Fruit fly (Drosophila melanogaster): ENCODE data around the gene Ugalt.

Ugalt gene

dm6 chrX:2742067-2742466 is 38.4 kb upstream of the Ugalt start (continued):
- no peak for TF ChIP-seq CG30020 (tag; optimal IDR thresholded peaks at IDR 0.05)
- TF ChIP-seq nom (GFP tag; optimal IDR thresholded peaks at IDR 0.05), result peak; percentile 78
- TF ChIP-seq HmgD (GFP tag; optimal IDR thresholded peaks at IDR 0.05), result no peak
- no peak for TF ChIP-seq D19A (tag; optimal IDR thresholded peaks at IDR 0.05)
- no peak for TF ChIP-seq CG9876 (GFP tag; optimal IDR thresholded peaks at IDR 0.05)
- TF ChIP-seq tx (GFP tag; optimal IDR thresholded peaks at IDR 0.05), result no peak
- TF ChIP-seq slou (GFP tag; optimal IDR thresholded peaks at IDR 0.05), result no peak
- TF ChIP-seq ase (GFP tag; IDR thresholded peaks at IDR 0.05), result no peak
- TF ChIP-seq CG9215 (GFP tag; IDR thresholded peaks at IDR 0.05), result no peak
- no peak for TF ChIP-seq sob (GFP tag; IDR thresholded peaks at IDR 0.05)
- peak; percentile 47 for TF ChIP-seq exex (tag; optimal IDR thresholded peaks at IDR 0.05)
- TF ChIP-seq CG7556 (GFP tag; optimal IDR thresholded peaks at IDR 0.05), result no peak
- TF ChIP-seq CG6813 (GFP tag; optimal IDR thresholded peaks at IDR 0.05), result no peak
- peak in 1 of 2 experiments; percentile 82 for TF ChIP-seq Pdp1 (GFP tag; optimal IDR thresholded peaks at IDR 0.05)
- TF ChIP-seq ab (GFP tag; optimal IDR thresholded peaks at IDR 0.05), result no peak
- no peak for TF ChIP-seq C15 (GFP tag; IDR thresholded peaks at IDR 0.05)
- TF ChIP-seq CG12299 (tag; optimal IDR thresholded peaks at IDR 0.05), result no peak
- TF ChIP-seq ewg (GFP tag; optimal IDR thresholded peaks at IDR 0.05), result no peak
- TF ChIP-seq CG9817 (tag; optimal IDR thresholded peaks at IDR 0.05), result no peak
- no peak for TF ChIP-seq stwl (tag; optimal IDR thresholded peaks at IDR 0.05)
- no peak for TF ChIP-seq CG9727 (GFP tag; optimal IDR thresholded peaks at IDR 0.05)
- TF ChIP-seq Hr51 (GFP tag; optimal IDR thresholded peaks at IDR 0.05), result no peak
- no peak for TF ChIP-seq CG7987 (GFP tag; optimal IDR thresholded peaks at IDR 0.05)
- no peak for TF ChIP-seq Stat92E (GFP tag; optimal IDR thresholded peaks at IDR 0.05)
- TF ChIP-seq wdn (GFP tag; IDR thresholded peaks at IDR 0.05), result no peak
- no peak for TF ChIP-seq CG10267 (tag; optimal IDR thresholded peaks at IDR 0.05)
- peak; percentile 53; the same call in 1 of the 2 replicates for TF ChIP-seq Adf1 (GFP tag; IDR thresholded peaks at IDR 0.05)
- TF ChIP-seq ato (GFP tag; IDR thresholded peaks at IDR 0.05; ENCODE audit: partially characterized antibody), result no peak
- TF ChIP-seq CkIIα-i1 (GFP tag; IDR thresholded peaks at IDR 0.05), result no peak
- TF ChIP-seq Ada2b (GFP tag; IDR thresholded peaks at IDR 0.05), result no peak
- no peak for TF ChIP-seq CG12769 (tag; optimal IDR thresholded peaks at IDR 0.05)
- no peak for TF ChIP-seq tgo (GFP tag; IDR thresholded peaks at IDR 0.05)
- no peak for TF ChIP-seq Myb (GFP tag; optimal IDR thresholded peaks at IDR 0.05)
- TF ChIP-seq luna (GFP tag; optimal IDR thresholded peaks at IDR 0.05), result no peak
- no peak for TF ChIP-seq CG17802 (tag; optimal IDR thresholded peaks at IDR 0.05)
- no peak for TF ChIP-seq Hmr (GFP tag; optimal IDR thresholded peaks at IDR 0.05)
- TF ChIP-seq fd3F (GFP tag; optimal IDR thresholded peaks at IDR 0.05), result no peak
- no peak for TF ChIP-seq NFAT (GFP tag; IDR thresholded peaks at IDR 0.05)
- TF ChIP-seq bsh (GFP tag; optimal IDR thresholded peaks at IDR 0.05), result peak in 1 of 2 experiments; percentile 48
- no peak for TF ChIP-seq Awh (GFP tag; IDR thresholded peaks at IDR 0.05)
- no peak for TF ChIP-seq CrebB (tag; optimal IDR thresholded peaks at IDR 0.05)
- peak in 1 of 2 experiments; percentile 35 for TF ChIP-seq Trl (optimal IDR thresholded peaks at IDR 0.05)
- TF ChIP-seq Trl (GFP tag; optimal IDR thresholded peaks at IDR 0.05), result no peak
- no peak for TF ChIP-seq CG2129 (GFP tag; IDR thresholded peaks at IDR 0.05; ENCODE audit: partially characterized antibody)
- TF ChIP-seq CG12219 (GFP tag; optimal IDR thresholded peaks at IDR 0.05), result no peak
- no peak for TF ChIP-seq CG2889 (GFP tag; IDR thresholded peaks at IDR 0.05)
- no peak for TF ChIP-seq hb (GFP tag; IDR thresholded peaks at IDR 0.05; ENCODE audit: partially characterized antibody)
- TF ChIP-seq run (tag; optimal IDR thresholded peaks at IDR 0.05), result no peak
- TF ChIP-seq CG15514 (GFP tag; optimal IDR thresholded peaks at IDR 0.05), result no peak
- TF ChIP-seq CG34422 (GFP tag; IDR thresholded peaks at IDR 0.05), result no peak
- peak; percentile 13 for TF ChIP-seq CG34376 (GFP tag; optimal IDR thresholded peaks at IDR 0.05)

Data from whole organism, embryonic.